Worm (Caenorhabditis elegans): ENCODE measurements around the gene Y54G2A.44.

Gene Y54G2A.44

ce11 chrIV:2793956-2794355 is 7.7 kb upstream of the Y54G2A.44 start:
- TF ChIP-seq madf-6 (GFP tag; IDR thresholded peaks at IDR 0.05) (no peak), C17E4.6 (GFP tag; IDR thresholded peaks at IDR 0.05) (no peak), sdz-38 (tag; optimal IDR thresholded peaks at IDR 0.05) (no peak), ceh-100 (GFP tag; IDR thresholded peaks at IDR 0.05) (no peak), dpl-1 (GFP tag; optimal IDR thresholded peaks at IDR 0.05) (no peak), rec-8 (tag; optimal IDR thresholded peaks at IDR 0.05) (no peak), aptf-3 (GFP tag; IDR thresholded peaks at IDR 0.05) (no peak), mcd-1 (GFP tag; IDR thresholded peaks at IDR 0.05) (no peak), cebp-2 (GFP tag; IDR thresholded peaks at IDR 0.05) (no peak), Y53G8AR.9 (GFP tag; conservative IDR thresholded peaks at IDR 0.05) (no peak), F23B12.7 (tag; optimal IDR thresholded peaks at IDR 0.05; ENCODE audit: insufficient read depth) (no peak), ccch-3 (GFP tag; optimal IDR thresholded peaks at IDR 0.05) (no peak), F33H1.4 (GFP tag; IDR thresholded peaks at IDR 0.05) (no peak), madf-10 (tag; optimal IDR thresholded peaks at IDR 0.05) (no peak), attf-6 (GFP tag; IDR thresholded peaks at IDR 0.05) (no peak), nhr-80 (tag; optimal IDR thresholded peaks at IDR 0.05) (no peak), ceh-79 (tag; optimal IDR thresholded peaks at IDR 0.05) (no peak)

DNA sequence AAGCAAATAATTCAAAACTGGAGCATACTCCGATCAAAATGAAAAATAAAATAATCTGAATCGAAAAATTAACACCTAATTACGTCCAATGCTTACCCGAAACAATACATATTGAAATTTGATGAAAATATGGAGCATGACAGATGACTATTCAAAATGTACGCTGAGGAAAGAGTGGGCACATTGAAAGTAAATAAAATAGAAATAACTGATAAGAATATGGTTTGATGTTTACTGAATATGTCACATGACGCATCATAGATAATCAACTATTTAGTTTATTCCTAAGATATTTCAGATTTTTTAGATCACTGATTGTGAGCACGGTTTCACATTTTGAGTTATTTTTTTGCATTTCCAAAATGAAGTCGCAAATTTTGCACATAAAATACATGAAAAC is 3.3 kb upstream of the Y54G2A.44 start, which contains the start of gene Y54G2A.52:
TSS of gene Y54G2A.52 (minus strand) at position 348 of the 400 bp plus-strand sequence.
- no peak for TF ChIP-seq hsf-1 (GFP tag; IDR thresholded peaks at IDR 0.05)
- TF ChIP-seq nhr-80 (tag; optimal IDR thresholded peaks at IDR 0.05): peak; percentile 63
- TF ChIP-seq zim-3 (tag; optimal IDR thresholded peaks at IDR 0.05): no peak

ce11 chrIV:2799389-2799788 is 2.3 kb upstream of the Y54G2A.44 start, which contains the start of gene Y54G2A.10:
Y54G2A.10 (plus strand) TSS chrIV:2799689.
- no peak for TF ChIP-seq him-1 (tag; optimal IDR thresholded peaks at IDR 0.05)
- TF ChIP-seq F57A8.1 (GFP tag; optimal IDR thresholded peaks at IDR 0.05): no peak
- TF ChIP-seq let-607 (tag; optimal IDR thresholded peaks at IDR 0.05): no peak
- TF ChIP-seq snpc-1.3 (tag; optimal IDR thresholded peaks at IDR 0.05; ENCODE audit: insufficient read depth): no peak
- no peak for TF ChIP-seq F52B5.7 (tag; optimal IDR thresholded peaks at IDR 0.05)
- no peak for TF ChIP-seq atf-7 (tag; optimal IDR thresholded peaks at IDR 0.05)
- TF ChIP-seq tlf-1 (GFP tag; optimal IDR thresholded peaks at IDR 0.05): no peak
- TF ChIP-seq aptf-3 (GFP tag; IDR thresholded peaks at IDR 0.05): no peak
- TF ChIP-seq madf-3 (GFP tag; IDR thresholded peaks at IDR 0.05): no peak
- no peak for TF ChIP-seq pha-4 (tag; optimal IDR thresholded peaks at IDR 0.05)
- TF ChIP-seq hlh-12 (tag; optimal IDR thresholded peaks at IDR 0.05): no peak
- no peak for TF ChIP-seq B0261.1 (tag; optimal IDR thresholded peaks at IDR 0.05)
- no peak for TF ChIP-seq ztf-22 (GFP tag; optimal IDR thresholded peaks at IDR 0.05)
- no peak for TF ChIP-seq dpl-1 (GFP tag; optimal IDR thresholded peaks at IDR 0.05)
- no peak for TF ChIP-seq ztf-6 (GFP tag; IDR thresholded peaks at IDR 0.05)
- TF ChIP-seq lag-1 (GFP tag; IDR thresholded peaks at IDR 0.05): no peak
- TF ChIP-seq die-1 (tag; optimal IDR thresholded peaks at IDR 0.05): no peak
- no peak for TF ChIP-seq bed-2 (GFP tag; IDR thresholded peaks at IDR 0.05)

ce11 chrIV:2799890-2800289 is 1.8 kb upstream of the Y54G2A.44 start:
- TF ChIP-seq rpc-1 (optimal IDR thresholded peaks at IDR 0.05) (peak; percentile 22), rpc-1 (tag; optimal IDR thresholded peaks at IDR 0.05) (peak; percentile 60), nfya-1 (tag; optimal IDR thresholded peaks at IDR 0.05; ENCODE audit: borderline replicate concordance, insufficient read depth) (no peak), attf-6 (GFP tag; IDR thresholded peaks at IDR 0.05) (no peak), nhr-90 (tag; optimal IDR thresholded peaks at IDR 0.05) (no peak), tbp1 (GFP tag; optimal IDR thresholded peaks at IDR 0.05) (peak; percentile 79), dpl-1 (GFP tag; optimal IDR thresholded peaks at IDR 0.05) (no peak), zfh-2 (GFP tag; conservative IDR thresholded peaks at IDR 0.05) (no peak), C06A6.2 (GFP tag; conservative IDR thresholded peaks at IDR 0.05) (no peak), F10E7.11 (tag; optimal IDR thresholded peaks at IDR 0.05) (no peak), chd-7 (tag; optimal IDR thresholded peaks at IDR 0.05) (no peak), Y79H2A.3 (GFP tag; conservative IDR thresholded peaks at IDR 0.05) (no peak), F49E8.2 (tag; optimal IDR thresholded peaks at IDR 0.05; ENCODE audit: insufficient read depth) (no peak)

All from whole organism, young adult.